Fruit fly (Drosophila melanogaster) whole organism, embryonic: ENCODE results near the gene Pde9.

ENCODE experiments used
- Atf6 ChIP-seq: fragments of 200-800 bp; sonication (Bioruptor generic); IDR thresholded peaks from 2 replicates; pipeline ENCODE4 v1.3.6; 2022; ENCODE audit warnings: missing biosample characterization, missing genetic modification characterization
- Bgb ChIP-seq: fragments of 200-800 bp; sonication (Bioruptor generic); IDR thresholded peaks from 2 replicates; pipeline ENCODE4 v1.3.6; 2022; ENCODE audit warnings: missing biosample characterization, missing genetic modification characterization; ENCODE audit not compliant: partially characterized antibody
- CG17385 ChIP-seq: fragments of 200-800 bp; sonication (Bioruptor generic); optimal IDR thresholded peaks from 3 replicates; lab custom pipeline; 2018; ENCODE audit warnings: missing biosample characterization, mild to moderate bottlenecking, missing genetic modification characterization
- Dip3 ChIP-seq: fragments of 200-800 bp; sonication (Bioruptor generic); optimal IDR thresholded peaks from 3 replicates; lab custom pipeline; 2016; ENCODE audit warnings: missing biosample characterization, missing genetic modification characterization
- Hr78 ChIP-seq, 2 experiments: fragments of 200-800 bp in 1 of 2; fragments of >200 bp in 1 of 2; sonication (Bioruptor generic) in 1 of 2; optimal IDR thresholded peaks; 2 replicates each; lab custom pipeline; 2017 to 2019; ENCODE audit warnings: missing biosample characterization in 2 of 2, missing genetic modification characterization in 2 of 2, mild to moderate bottlenecking in 1 of 2, moderate library complexity in 1 of 2
- Meics ChIP-seq: fragments of 200-800 bp; sonication (Bioruptor generic); optimal IDR thresholded peaks from 2 replicates; lab custom pipeline; 2017; ENCODE audit warnings: missing biosample characterization, mild to moderate bottlenecking, missing genetic modification characterization
- ab ChIP-seq: fragments of 200-800 bp; sonication (Bioruptor generic); optimal IDR thresholded peaks from 2 replicates; lab custom pipeline; 2016; ENCODE audit warnings: missing biosample characterization, missing genetic modification characterization
- ap ChIP-seq: fragments of 200-800 bp; sonication (Bioruptor generic); IDR thresholded peaks from 2 replicates; pipeline ENCODE4 v1.3.6; 2022; ENCODE audit warnings: missing biosample characterization, missing genetic modification characterization
- dmrt11E ChIP-seq: fragments of 200-800 bp; sonication (Bioruptor generic); optimal IDR thresholded peaks from 3 replicates; lab custom pipeline; 2018; ENCODE audit warnings: missing biosample characterization, mild to moderate bottlenecking, missing genetic modification characterization, moderate library complexity
- inv ChIP-seq: fragments of 200-800 bp; sonication (Bioruptor generic); IDR thresholded peaks from 2 replicates; pipeline ENCODE4 v1.3.6; 2022; ENCODE audit warnings: missing biosample characterization, missing genetic modification characterization; ENCODE audit not compliant: partially characterized antibody
- slou ChIP-seq: fragments of 200-800 bp; sonication (Bioruptor generic); optimal IDR thresholded peaks from 3 replicates; lab custom pipeline; 2016; ENCODE audit warnings: missing biosample characterization, missing genetic modification characterization
- vnd ChIP-seq: fragments of 200-800 bp; sonication (Bioruptor generic); IDR thresholded peaks from 3 replicates; pipeline ENCODE4 v1.3.6; 2022; ENCODE audit warnings: missing biosample characterization, missing genetic modification characterization; ENCODE audit not compliant: partially characterized antibody

dm6 chrX:12739789-12740188, 157.3 kb downstream of the Pde9 start:
- TF ChIP-seq Atf6 (no peak), dmrt11E (tag; lab: Kevin White, UChicago) (no peak), Hr78 (GFP tag; optimal IDR thresholded peaks at IDR 0.05; lab: Kevin White, UChicago) (no peak), Dip3 (no peak), ab (GFP tag; lab: Kevin White, UChicago) (no peak), slou (GFP tag; lab: Kevin White, UChicago) (no peak), CG17385 (GFP tag; lab: Kevin White, UChicago) (no peak), Bgb (no peak), inv (GFP tag; lab: Robert Waterston, UW) (no peak), Meics (no peak), vnd (GFP tag; lab: Robert Waterston, UW) (no peak), ap (GFP tag; lab: Robert Waterston, UW) (no peak)
